Worm (Caenorhabditis elegans): ENCODE results near the gene F09E10.5.

- TF ChIP-seq nhr-77 (tag; optimal IDR thresholded peaks at IDR 0.05) (no peak), unc-62 (GFP tag; optimal IDR thresholded peaks at IDR 0.05) (no peak), F13H6.1 (tag; optimal IDR thresholded peaks at IDR 0.05) (no peak), mbf-1 (tag; optimal IDR thresholded peaks at IDR 0.05) (no peak), ceh-82 (tag; optimal IDR thresholded peaks at IDR 0.05) (no peak), nhr-25 (tag; optimal IDR thresholded peaks at IDR 0.05) (no peak), aly-2 (tag; optimal IDR thresholded peaks at IDR 0.05) (no peak), snpc-4 (tag; optimal IDR thresholded peaks at IDR 0.05) (no peak), elt-1 (tag; optimal IDR thresholded peaks at IDR 0.05) (no peak), unc-55 (GFP tag; optimal IDR thresholded peaks at IDR 0.05) (no peak), zag-1 (tag; optimal IDR thresholded peaks at IDR 0.05) (no peak)
Observed at ce11 chrX:1525511-1526172, 31.5 kb upstream of the F09E10.5 start.
